Worm (Caenorhabditis elegans): Measurements from ENCODE around the gene gipc-1.

DNA sequence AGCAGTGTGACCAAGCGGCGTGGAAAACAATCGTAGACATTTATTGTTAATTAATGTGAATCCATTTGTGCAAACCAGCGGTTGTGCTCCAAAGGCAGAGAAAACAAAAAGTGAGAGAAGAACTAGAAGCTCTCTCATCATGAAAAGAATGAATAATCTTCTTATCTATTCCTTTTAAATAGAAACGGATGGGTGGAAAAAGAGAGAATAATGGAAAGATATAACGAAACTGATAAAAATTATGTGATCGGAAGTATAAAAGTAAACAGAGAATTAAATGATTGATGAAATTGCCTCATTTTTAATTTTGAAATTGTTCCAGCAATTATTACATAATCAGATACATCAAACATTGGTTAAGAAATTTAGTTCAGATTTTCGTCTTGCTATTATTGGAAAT is 12.9 kb downstream of the gipc-1 start, which contains the start of gene clec-5:
- TF ChIP-seq flt-1 (GFP tag; IDR thresholded peaks at IDR 0.05) (no peak), med-1 (GFP tag; optimal IDR thresholded peaks at IDR 0.05; ENCODE audit: insufficient read depth) (no peak), ref-1 (GFP tag; conservative IDR thresholded peaks at IDR 0.05) (no peak), T22C8.4 (GFP tag; IDR thresholded peaks at IDR 0.05) (no peak), cog-1 (tag; optimal IDR thresholded peaks at IDR 0.05) (no peak), ztf-29 (GFP tag; IDR thresholded peaks at IDR 0.05) (no peak)
